Worm (Caenorhabditis elegans): ENCODE measurements around the gene npp-18.
A peak's percentile ranks its signal among the peaks of the same experiment; 100 is the strongest.

The npp-18 gene

DNA sequence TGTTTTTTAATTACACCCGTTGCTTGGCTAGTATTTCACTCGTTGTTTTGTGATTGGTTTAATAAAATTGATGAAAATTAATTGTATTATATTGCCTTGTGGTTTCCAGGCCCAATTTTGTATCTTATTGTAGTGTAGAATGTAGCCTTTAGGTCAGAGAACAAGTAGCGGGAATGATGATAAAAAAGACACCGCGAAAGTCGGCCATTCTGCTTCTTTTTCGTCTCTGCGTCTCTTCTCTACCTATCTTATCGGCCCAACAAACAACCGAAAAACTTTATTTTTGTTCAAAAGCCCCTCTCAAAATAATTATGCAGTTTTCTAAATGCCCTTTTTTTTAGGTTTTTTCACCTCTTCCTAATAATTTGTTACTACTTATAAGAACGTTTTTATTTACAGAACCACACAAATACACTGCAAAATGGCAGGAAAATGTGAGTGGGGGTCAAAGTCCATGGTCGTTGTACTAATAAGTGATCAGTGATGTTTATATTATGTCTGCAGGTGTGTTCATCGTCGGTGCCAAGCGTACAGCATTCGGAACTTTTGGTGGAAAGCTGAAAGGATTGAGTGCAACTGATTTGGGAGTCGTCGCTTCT, 48.0 kb downstream of the npp-18 start, which contains the start of gene acaa-2:
Gene acaa-2 (plus strand): TSS at position 400 of the 599 bp plus-strand sequence.
- TF ChIP-seq mbf-1 (tag; optimal IDR thresholded peaks at IDR 0.05) (no peak), lin-39 (tag; optimal IDR thresholded peaks at IDR 0.05) (no peak), sem-4 (tag; optimal IDR thresholded peaks at IDR 0.05) (no peak), F13H6.1 (tag; optimal IDR thresholded peaks at IDR 0.05) (no peak), fos-1 (tag; optimal IDR thresholded peaks at IDR 0.05) (peak; percentile 45), nhr-25 (tag; optimal IDR thresholded peaks at IDR 0.05) (peak; percentile 13), nhr-11 (tag; optimal IDR thresholded peaks at IDR 0.05) (no peak), nhr-23 (tag; optimal IDR thresholded peaks at IDR 0.05) (no peak), ZK546.5 (tag; optimal IDR thresholded peaks at IDR 0.05) (no peak), gmeb-1 (tag; optimal IDR thresholded peaks at IDR 0.05) (peak; percentile 24), nhr-12 (tag; optimal IDR thresholded peaks at IDR 0.05) (no peak), unc-55 (GFP tag; optimal IDR thresholded peaks at IDR 0.05) (peak; percentile 33), lsy-2 (tag; optimal IDR thresholded peaks at IDR 0.05) (peak in 1 of 2 experiments; percentile 43), nhr-6 (tag; optimal IDR thresholded peaks at IDR 0.05) (no peak), crh-2 (tag; optimal IDR thresholded peaks at IDR 0.05) (peak; percentile 61), C34F6.9 (tag; optimal IDR thresholded peaks at IDR 0.05) (peak; percentile 42), nhr-21 (tag; optimal IDR thresholded peaks at IDR 0.05) (no peak), ceh-82 (tag; optimal IDR thresholded peaks at IDR 0.05) (no peak), sma-3 (GFP tag; optimal IDR thresholded peaks at IDR 0.05) (peak; percentile 8), aly-2 (tag; optimal IDR thresholded peaks at IDR 0.05) (no peak), elt-3 (tag; optimal IDR thresholded peaks at IDR 0.05) (no peak), ztf-4 (tag; optimal IDR thresholded peaks at IDR 0.05) (no peak), blmp-1 (tag; optimal IDR thresholded peaks at IDR 0.05; ENCODE audit: insufficient read depth) (no peak), ztf-1 (GFP tag; conservative IDR thresholded peaks at IDR 0.05) (no peak), alr-1 (tag; optimal IDR thresholded peaks at IDR 0.05) (no peak), snpc-4 (tag; optimal IDR thresholded peaks at IDR 0.05) (no peak)

DNA sequence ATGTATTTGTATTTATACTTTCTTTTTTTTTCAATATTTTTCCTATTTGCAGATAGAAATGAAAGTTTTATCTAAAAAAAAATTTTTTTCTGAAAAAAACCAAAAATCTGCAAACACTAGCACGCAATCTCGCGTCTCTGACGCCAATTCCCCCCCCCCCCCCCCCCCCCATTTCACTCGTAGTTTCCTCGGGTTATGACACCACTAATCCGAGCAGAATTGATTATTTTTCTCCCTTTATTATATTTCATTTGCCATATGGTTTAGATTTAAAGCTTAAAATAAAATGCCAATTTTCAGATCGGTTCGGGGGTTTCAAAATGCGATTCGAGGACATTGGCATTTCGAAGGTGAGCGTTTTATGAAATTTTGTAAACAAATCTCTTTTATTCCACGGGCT, 50.1 kb downstream of the npp-18 start, which contains the start of gene mtm-6:
Gene mtm-6 (plus strand): TSS at position 301 of the 400 bp plus-strand sequence.
- TF ChIP-seq lin-13 (GFP tag; optimal IDR thresholded peaks at IDR 0.05) (no peak), nhr-237 (tag; optimal IDR thresholded peaks at IDR 0.05) (no peak)

DNA sequence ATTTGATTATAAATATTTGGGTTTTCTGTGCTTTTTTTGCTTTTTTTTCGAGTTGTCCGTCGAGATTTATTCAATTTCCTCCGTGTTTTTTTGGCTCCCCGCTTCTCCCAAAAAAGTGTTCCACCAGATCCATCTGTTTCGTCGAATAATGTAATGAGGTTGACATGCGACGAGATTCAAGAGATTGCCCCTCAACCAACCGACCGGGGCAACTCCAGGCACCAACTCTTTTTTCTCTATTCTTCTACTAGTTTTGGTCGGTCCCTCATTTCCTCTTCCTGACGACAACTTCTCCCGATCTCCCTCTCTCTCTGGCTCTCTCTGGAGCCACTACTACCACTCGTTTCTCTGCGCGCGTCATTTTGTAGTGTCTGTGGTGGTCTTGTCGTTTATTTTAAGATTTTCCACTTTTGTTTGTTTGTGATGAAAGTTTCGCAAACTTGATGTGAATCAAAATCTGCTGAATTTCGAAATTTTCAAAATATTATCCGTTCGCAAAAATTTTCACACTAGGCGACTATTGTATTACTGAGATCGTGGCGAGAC, 51.2 kb downstream of the npp-18 start:
- peak; percentile 29 for TF ChIP-seq sma-9 (GFP tag; optimal IDR thresholded peaks at IDR 0.05)
- TF ChIP-seq sma-9 (tag; optimal IDR thresholded peaks at IDR 0.05): no peak
- no peak for TF ChIP-seq ztf-11 (tag; optimal IDR thresholded peaks at IDR 0.05)
- peak; percentile 70 for TF ChIP-seq unc-55 (GFP tag; optimal IDR thresholded peaks at IDR 0.05)

Data from whole organism, L2 larva.